Worm (Caenorhabditis elegans): ENCODE data around the gene T24C4.3.

Gene T24C4.3

DNA sequence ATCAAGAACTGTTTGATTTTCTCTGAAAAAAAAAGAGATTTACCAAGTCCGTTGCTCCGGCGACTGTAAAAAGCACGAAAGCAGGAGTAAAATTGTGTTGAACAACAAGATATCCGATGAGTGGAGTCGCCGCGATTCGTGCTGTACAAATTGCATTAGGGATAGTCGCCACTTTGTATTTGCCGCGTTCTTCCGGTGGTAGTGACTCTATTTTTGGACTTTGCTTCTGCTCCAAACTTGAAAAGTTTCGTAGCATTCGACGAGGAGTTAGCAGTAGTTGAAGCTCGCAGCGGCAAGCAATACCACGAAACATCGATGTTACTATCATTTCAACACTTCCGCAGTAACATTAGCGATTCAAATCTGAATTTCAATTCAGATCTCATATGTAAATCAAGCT, 37.3 kb upstream of the T24C4.3 start, which contains the start of gene crls-1 (continued):
- TF ChIP-seq hmg-1.1 (GFP tag; IDR thresholded peaks at IDR 0.05) = no peak
- TF ChIP-seq ceh-82 (tag; optimal IDR thresholded peaks at IDR 0.05) = no peak
- TF ChIP-seq zfp-3 (GFP tag; conservative IDR thresholded peaks at IDR 0.05) = no peak
- no peak for TF ChIP-seq mxl-2 (GFP tag; conservative IDR thresholded peaks at IDR 0.05)
- TF ChIP-seq zag-1 (tag; optimal IDR thresholded peaks at IDR 0.05) = no peak
- no peak for TF ChIP-seq daf-16 (GFP tag; optimal IDR thresholded peaks at IDR 0.05)
- peak; percentile 13 for TF ChIP-seq daf-16 (tag; optimal IDR thresholded peaks at IDR 0.05)
- TF ChIP-seq nhr-42 (GFP tag; IDR thresholded peaks at IDR 0.05) = no peak
- TF ChIP-seq mep-1 (tag; optimal IDR thresholded peaks at IDR 0.05) = no peak
- TF ChIP-seq nhr-237 (tag; optimal IDR thresholded peaks at IDR 0.05) = no peak
- TF ChIP-seq aly-2 (tag; optimal IDR thresholded peaks at IDR 0.05) = no peak
- TF ChIP-seq ceh-28 (tag; optimal IDR thresholded peaks at IDR 0.05) = no peak
- TF ChIP-seq attf-4 (tag; optimal IDR thresholded peaks at IDR 0.05) = no peak
- TF ChIP-seq tra-1 (GFP tag; IDR thresholded peaks at IDR 0.05) = 0 out of 2 replicates have a peak, but pooled peaks have one; percentile 39
- no peak for TF ChIP-seq lin-1 (GFP tag; IDR thresholded peaks at IDR 0.05)
- TF ChIP-seq spr-3 (GFP tag; optimal IDR thresholded peaks at IDR 0.05) = no peak
- TF ChIP-seq lin-13 (GFP tag; optimal IDR thresholded peaks at IDR 0.05) = no peak
- no peak for TF ChIP-seq ZK337.2 (GFP tag; IDR thresholded peaks at IDR 0.05)
- TF ChIP-seq nhr-76 (tag; optimal IDR thresholded peaks at IDR 0.05) = no peak
- no peak for TF ChIP-seq snpc-4 (tag; optimal IDR thresholded peaks at IDR 0.05)
- TF ChIP-seq dmd-6 (GFP tag; IDR thresholded peaks at IDR 0.05) = 0 out of 2 replicates have a peak, but pooled peaks have one; percentile 9

DNA sequence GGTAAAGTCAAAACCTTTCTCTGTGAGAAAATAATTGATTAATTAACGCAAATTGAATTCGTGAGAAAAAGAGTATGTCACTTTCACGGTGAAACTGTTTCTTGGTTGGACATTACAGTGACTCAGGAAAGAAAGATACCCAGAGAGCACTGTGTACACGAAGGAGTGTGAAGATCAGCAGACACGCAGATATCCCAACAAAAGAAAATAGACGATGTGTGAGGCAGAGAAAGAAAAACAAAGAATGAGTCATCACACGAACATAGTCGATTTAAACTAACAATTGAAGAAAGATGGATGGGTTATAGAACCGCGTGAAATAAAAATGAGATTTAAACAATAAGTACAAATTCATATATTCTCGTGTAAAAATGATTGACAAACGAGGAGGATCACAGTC, 35.7 kb upstream of the T24C4.3 start:
- peak; percentile 22 for TF ChIP-seq mep-1 (tag; optimal IDR thresholded peaks at IDR 0.05)
- no peak for TF ChIP-seq arid-1 (GFP tag; conservative IDR thresholded peaks at IDR 0.05)
- peak; percentile 9 for TF ChIP-seq mes-2 (tag; optimal IDR thresholded peaks at IDR 0.05; ENCODE audit: poor library complexity, severe bottlenecking)
- TF ChIP-seq lsy-2 (tag; optimal IDR thresholded peaks at IDR 0.05) = no peak
- peak; percentile 39 for TF ChIP-seq dve-1 (tag; optimal IDR thresholded peaks at IDR 0.05; ENCODE audit: insufficient read depth)
- no peak for TF ChIP-seq F26F4.8 (GFP tag; conservative IDR thresholded peaks at IDR 0.05)
- TF ChIP-seq unc-62 (GFP tag; optimal IDR thresholded peaks at IDR 0.05 in 1 of 2) = peak in 1 of 2 experiments; percentile 95
- TF ChIP-seq unc-62 (tag; optimal IDR thresholded peaks at IDR 0.05) = no peak
- TF ChIP-seq jun-1 (tag; optimal IDR thresholded peaks at IDR 0.05) = peak; percentile 43
- TF ChIP-seq pqm-1 (tag; optimal IDR thresholded peaks at IDR 0.05) = no peak
- peak; percentile 62 for TF ChIP-seq nhr-6 (tag; optimal IDR thresholded peaks at IDR 0.05)
- TF ChIP-seq T26A8.4 (GFP tag; IDR thresholded peaks at IDR 0.05) = peak; percentile 46; the same call in 1 of the 2 replicates
- no peak for TF ChIP-seq F37D6.2 (tag; optimal IDR thresholded peaks at IDR 0.05)
- peak; percentile 46 for TF ChIP-seq hlh-30 (tag; optimal IDR thresholded peaks at IDR 0.05; ENCODE audit: insufficient read depth)

DNA sequence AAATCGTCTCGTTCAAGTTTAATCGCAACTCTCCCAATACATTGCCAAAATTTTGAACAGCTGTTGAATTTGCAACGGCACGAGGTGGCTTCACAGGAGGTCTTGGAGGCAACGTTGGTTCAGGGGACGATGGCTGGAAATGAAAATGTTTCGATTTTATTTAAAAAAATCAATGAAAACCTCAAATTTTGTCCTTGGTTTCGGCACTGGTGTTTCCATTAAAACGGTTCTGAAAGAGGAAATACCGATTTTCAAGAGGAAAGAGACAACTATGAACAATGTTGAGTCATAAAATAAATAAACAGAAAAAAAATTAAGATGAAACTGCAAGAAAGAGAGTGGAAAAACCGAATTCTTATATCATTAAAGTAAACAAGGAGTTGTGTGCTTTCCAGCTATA, 35.0 kb upstream of the T24C4.3 start, which contains the start of gene F23H11.4:
F23H11.4 (minus strand) TSS at position 229 of the 400 bp plus-strand sequence.
- no peak for TF ChIP-seq unc-62 (GFP tag; optimal IDR thresholded peaks at IDR 0.05 in 1 of 2)
- TF ChIP-seq unc-62 (tag; optimal IDR thresholded peaks at IDR 0.05) = no peak
- TF ChIP-seq aha-1 (tag) = peak; percentile 73

DNA sequence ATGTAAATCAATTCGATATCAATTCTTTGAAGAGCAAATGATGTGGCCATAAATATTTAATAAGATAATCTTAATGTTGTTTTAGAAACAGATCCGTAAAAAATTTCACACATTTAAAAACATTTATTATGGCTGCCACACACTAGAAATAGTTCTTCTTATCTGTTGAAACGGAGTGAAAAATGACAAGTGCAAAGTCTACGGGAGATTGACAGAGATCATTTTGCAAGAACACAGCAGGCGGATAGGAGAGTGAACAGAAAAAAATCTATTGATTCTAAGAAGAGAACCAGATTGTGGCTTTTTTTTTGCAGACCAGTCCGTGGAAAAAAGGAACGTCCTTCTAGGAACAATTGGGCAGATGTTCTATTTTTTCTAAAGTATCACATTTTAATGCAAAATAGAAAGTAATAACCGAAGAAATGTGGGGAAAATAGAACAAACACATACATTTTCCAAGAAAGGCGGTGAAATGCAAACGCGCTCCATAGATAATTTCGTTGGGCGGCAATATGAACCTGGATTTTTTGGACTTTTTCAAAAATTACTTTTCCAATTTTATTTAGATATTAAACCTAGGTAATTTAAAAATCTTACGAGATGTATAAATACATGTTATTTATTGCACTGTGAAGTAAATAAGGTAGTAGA, 29.5 kb upstream of the T24C4.3 start:
- no peak for TF ChIP-seq ces-1 (GFP tag; optimal IDR thresholded peaks at IDR 0.05)
- peak; percentile 27 for TF ChIP-seq dve-1 (tag; optimal IDR thresholded peaks at IDR 0.05; ENCODE audit: insufficient read depth)
- TF ChIP-seq hlh-11 (tag; optimal IDR thresholded peaks at IDR 0.05) = peak; percentile 38
- TF ChIP-seq lsy-2 (tag; optimal IDR thresholded peaks at IDR 0.05) = peak in 1 of 2 experiments; percentile 33
- TF ChIP-seq spr-1 (tag; optimal IDR thresholded peaks at IDR 0.05) = no peak
- TF ChIP-seq daf-16 (GFP tag; optimal IDR thresholded peaks at IDR 0.05) = no peak
- TF ChIP-seq daf-16 (tag; optimal IDR thresholded peaks at IDR 0.05) = peak; percentile 17
- TF ChIP-seq pqm-1 (tag; optimal IDR thresholded peaks at IDR 0.05) = peak; percentile 19
- TF ChIP-seq unc-62 (GFP tag; optimal IDR thresholded peaks at IDR 0.05 in 1 of 2) = peak in 1 of 2 experiments; percentile 87
- TF ChIP-seq unc-62 (tag; optimal IDR thresholded peaks at IDR 0.05) = no peak
- TF ChIP-seq pha-4 (GFP tag; IDR thresholded peaks at IDR 0.05) = no peak
- TF ChIP-seq pha-4 (tag; optimal IDR thresholded peaks at IDR 0.05) = peak; percentile 0
- TF ChIP-seq ceh-62 (tag; optimal IDR thresholded peaks at IDR 0.05) = no peak
- no peak for TF ChIP-seq F44E2.7 (GFP tag; IDR thresholded peaks at IDR 0.05)
- peak; percentile 6 for TF ChIP-seq mep-1 (tag; optimal IDR thresholded peaks at IDR 0.05)
- TF ChIP-seq fkh-10 (GFP tag; optimal IDR thresholded peaks at IDR 0.05) = no peak
- TF ChIP-seq ceh-20 (GFP tag; IDR thresholded peaks at IDR 0.05) = no peak
- peak; percentile 14 for TF ChIP-seq nhr-48 (tag; optimal IDR thresholded peaks at IDR 0.05)
- TF ChIP-seq mes-2 (tag; optimal IDR thresholded peaks at IDR 0.05; ENCODE audit: poor library complexity, severe bottlenecking) = peak; percentile 26
- TF ChIP-seq daf-19 (GFP tag; conservative IDR thresholded peaks at IDR 0.05) = 0 out of 2 replicates have a peak, but pooled peaks have one; percentile 34
